Worm (Caenorhabditis elegans) whole organism, early embryonic: ENCODE results near the gene Y116A8C.49.
A peak's percentile ranks its signal among the peaks of the same experiment; 100 is the strongest.
"Not testable (repeated sequence)": the region's sequence is repeated elsewhere in the genome, so short reads cannot be mapped to it uniquely, and the experiment has no call there.

Source experiments
- B0310.2 ChIP-seq: sonication (generic microtip); optimal IDR thresholded peaks from 2 replicates; lab custom pipeline; 2016; ENCODE audit warnings: mild to moderate bottlenecking, missing genetic modification characterization, missing compliant biosample characterization
- F13C5.2 ChIP-seq: sonication (generic microtip); optimal IDR thresholded peaks from 2 replicates; lab custom pipeline; 2017; ENCODE audit warnings: mild to moderate bottlenecking, missing genetic modification characterization, inconsistent platforms, missing compliant biosample characterization
- aly-1 ChIP-seq: sonication (generic microtip); optimal IDR thresholded peaks from 2 replicates; lab custom pipeline; 2016; ENCODE audit warnings: missing genetic modification characterization, missing compliant biosample characterization
- ama-1 ChIP-seq: fragments of 150-350 bp; optimal IDR thresholded peaks from 2 replicates; lab custom pipeline; 2014
- ceh-13 ChIP-seq: fragments of 200-800 bp; sonication (Bioruptor generic); optimal IDR thresholded peaks from 2 replicates; lab custom pipeline; 2018; ENCODE audit warnings: mild to moderate bottlenecking, missing genetic modification characterization, missing compliant biosample characterization
- ceh-36 ChIP-seq: sonication (generic microtip); optimal IDR thresholded peaks from 2 replicates; lab custom pipeline; 2016; ENCODE audit warnings: missing genetic modification characterization, inconsistent platforms, missing compliant biosample characterization
- ets-7 ChIP-seq: sonication (generic microtip); optimal IDR thresholded peaks from 2 replicates; lab custom pipeline; 2016; ENCODE audit warnings: missing genotype, missing genetic modification characterization, missing compliant biosample characterization
- flt-1 ChIP-seq: fragments of 200-800 bp; sonication (Bioruptor generic); IDR thresholded peaks from 2 replicates; pipeline ENCODE4 v1.3.6; 2022; ENCODE audit warnings: missing genetic modification characterization, missing compliant biosample characterization
- hmbx-1 ChIP-seq: sonication (generic microtip); optimal IDR thresholded peaks from 2 replicates; lab custom pipeline; 2016; ENCODE audit warnings: mild to moderate bottlenecking, missing genetic modification characterization, missing compliant biosample characterization
- hmg-4 ChIP-seq: fragments of 200-800 bp; sonication (Bioruptor generic); optimal IDR thresholded peaks from 2 replicates; lab custom pipeline; 2018; ENCODE audit warnings: mild to moderate bottlenecking, missing genetic modification characterization, missing compliant biosample characterization
- hnd-1 ChIP-seq: sonication (generic microtip); optimal IDR thresholded peaks from 2 replicates; lab custom pipeline; 2016; ENCODE audit warnings: missing genetic modification characterization, missing compliant biosample characterization
- pes-1 ChIP-seq: fragments of 200-800 bp; sonication (Bioruptor generic); IDR thresholded peaks from 2 replicates; pipeline ENCODE4 v1.3.6; 2022; ENCODE audit warnings: missing genetic modification reagents, missing genetic modification characterization, missing compliant biosample characterization
- scrt-1 ChIP-seq: fragments of 200-800 bp; sonication (Bioruptor generic); IDR thresholded peaks from 2 replicates; pipeline ENCODE4 v1.3.6; 2022; ENCODE audit warnings: missing genetic modification characterization, missing compliant biosample characterization
- sea-1 ChIP-seq: fragments of 200-800 bp; sonication (Bioruptor generic); conservative IDR thresholded peaks from 2 replicates; pipeline ENCODE4 v1.3.6; 2022; ENCODE audit warnings: missing genetic modification characterization, missing compliant biosample characterization
- tbx-11 ChIP-seq: fragments of 200-800 bp; sonication (Bioruptor generic); IDR thresholded peaks from 2 replicates; pipeline ENCODE4 v1.3.6; 2022; ENCODE audit warnings: missing genetic modification characterization, missing compliant biosample characterization
- tbx-37 ChIP-seq: fragments of 200-800 bp; sonication (Bioruptor generic); conservative IDR thresholded peaks from 2 replicates; pipeline ENCODE4 v1.3.6; 2022; ENCODE audit warnings: missing genetic modification reagents, missing genetic modification characterization, missing compliant biosample characterization
- tra-4 ChIP-seq: sonication (generic microtip); optimal IDR thresholded peaks from 2 replicates; lab custom pipeline; 2017; ENCODE audit warnings: missing genetic modification characterization, missing compliant biosample characterization

Y116A8C.49 gene

ce11 chrIV:16898205-16898604 is 32.8 kb downstream of the Y116A8C.49 start:
- TF ChIP-seq ets-7 (tag; lab: Kevin White, UChicago) (no peak), sea-1 (GFP tag; lab: Robert Waterston, UW) (no peak), hmbx-1 (tag; lab: Kevin White, UChicago) (no peak), B0310.2 (tag; lab: Kevin White, UChicago) (no peak), tra-4 (tag; lab: Kevin White, UChicago) (no peak), ceh-36 (tag; lab: Kevin White, UChicago) (no peak), aly-1 (no peak), ceh-13 (no peak), ama-1 (lab: Kevin White, UChicago) (no peak), hnd-1 (tag; lab: Kevin White, UChicago) (no peak), tbx-37 (no peak), scrt-1 (GFP tag; lab: Robert Waterston, UW) (no peak), pes-1 (no peak), tbx-11 (no peak), F13C5.2 (no peak)

DNA sequence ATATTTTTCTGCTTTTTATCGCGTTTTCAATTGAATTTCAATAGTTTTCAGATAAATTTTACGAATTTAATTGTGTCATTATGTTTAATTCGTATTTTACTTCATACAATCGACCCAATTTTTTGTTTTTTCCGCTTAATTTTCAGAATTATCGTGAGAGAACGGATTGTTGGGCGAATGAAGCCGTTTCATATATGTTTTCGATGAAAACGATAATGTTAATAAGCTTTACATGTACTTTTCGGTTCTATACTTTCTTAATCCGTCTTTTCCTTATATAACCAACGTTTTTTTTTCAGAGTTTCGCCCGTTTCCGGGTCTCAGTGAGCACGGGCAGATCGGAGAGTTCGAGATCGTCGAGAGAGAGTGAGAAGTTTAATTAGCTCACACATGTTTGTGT is 35.7 kb downstream of the Y116A8C.49 start, which contains the start of gene T06A10.2:
T06A10.2 (plus strand) TSS at position 301 of the 400 bp plus-strand sequence.
- not testable (repeated sequence) for TF ChIP-seq hmbx-1 (tag; lab: Kevin White, UChicago); ets-7 (tag; lab: Kevin White, UChicago); tbx-11

DNA sequence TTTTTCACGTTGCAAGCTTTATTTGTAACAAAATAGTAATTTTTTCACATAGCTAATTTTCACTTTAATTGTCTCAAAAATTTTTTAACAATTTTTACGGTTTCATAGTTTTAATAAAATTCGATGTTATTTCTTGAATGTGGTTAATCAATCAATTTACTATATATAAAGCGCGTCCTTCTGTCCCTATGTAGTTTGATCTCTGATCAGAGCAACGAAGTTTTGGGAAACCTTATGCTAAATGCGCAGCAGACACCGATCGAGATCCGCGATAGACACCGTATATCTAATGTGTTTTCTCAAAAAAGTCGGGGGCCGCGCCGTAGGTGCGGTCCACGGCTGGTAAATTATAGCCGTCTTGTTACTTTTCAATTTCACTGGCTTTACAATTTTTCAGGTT is 42.4 kb downstream of the Y116A8C.49 start:
- TF ChIP-seq flt-1 (GFP tag; lab: Robert Waterston, UW) (no peak), ama-1 (lab: Kevin White, UChicago) (no peak), tbx-11 (no peak), ceh-13 (no peak), scrt-1 (GFP tag; lab: Robert Waterston, UW) (no peak), pes-1 (no peak), sea-1 (GFP tag; lab: Robert Waterston, UW) (no peak), aly-1 (no peak), F13C5.2 (no peak), hmbx-1 (tag; lab: Kevin White, UChicago) (no peak), tra-4 (tag; lab: Kevin White, UChicago) (no peak), ceh-36 (tag; lab: Kevin White, UChicago) (no peak), tbx-37 (no peak), hmg-4 (no peak)

- TF ChIP-seq pes-1 (peak; percentile 53; the same call in 1 of the 2 replicates), flt-1 (GFP tag; lab: Robert Waterston, UW) (peak; percentile 47; the same call in 1 of the 2 replicates)
Observed at ce11 chrIV:16882414-16882813, 48.6 kb downstream of the Y116A8C.49 start.
